Worm (Caenorhabditis elegans): ENCODE results near the gene C16D2.1.
A peak's percentile ranks its signal among the peaks of the same experiment; 100 is the strongest.

The C16D2.1 gene

ce11 chrII:9099017-9099416, 32.4 kb upstream of the C16D2.1 start, which contains the start of gene T24H10.1 (continued):
- TF ChIP-seq nhr-28 (tag; optimal IDR thresholded peaks at IDR 0.05): no peak
- TF ChIP-seq elt-2 (tag; optimal IDR thresholded peaks at IDR 0.05): peak; percentile 11
- TF ChIP-seq ama-1 (optimal IDR thresholded peaks at IDR 0.05): no peak
- no peak for TF ChIP-seq ces-1 (GFP tag; optimal IDR thresholded peaks at IDR 0.05)
- no peak for TF ChIP-seq ceh-88 (GFP tag; IDR thresholded peaks at IDR 0.05)
- peak; percentile 61 for TF ChIP-seq isw-1 (GFP tag; IDR thresholded peaks at IDR 0.05)
- no peak for TF ChIP-seq fkh-10 (GFP tag; optimal IDR thresholded peaks at IDR 0.05)
- peak; percentile 71 to 85 for TF ChIP-seq efl-1 (optimal IDR thresholded peaks at IDR 0.05)
- peak; percentile 76 to 98 for TF ChIP-seq efl-1 (GFP tag; optimal IDR thresholded peaks at IDR 0.05 in 1 of 2)
- peak; percentile 36 for TF ChIP-seq aly-2 (tag; optimal IDR thresholded peaks at IDR 0.05)
- TF ChIP-seq unc-62 (GFP tag; optimal IDR thresholded peaks at IDR 0.05): no peak
- TF ChIP-seq lir-3 (tag; optimal IDR thresholded peaks at IDR 0.05; ENCODE audit: poor library complexity): peak; percentile 9
- no peak for TF ChIP-seq tlp-1 (tag; optimal IDR thresholded peaks at IDR 0.05)
- TF ChIP-seq mep-1 (tag; optimal IDR thresholded peaks at IDR 0.05): peak; percentile 89
- TF ChIP-seq C04F5.9 (tag; optimal IDR thresholded peaks at IDR 0.05): peak; percentile 45
- TF ChIP-seq sptf-1 (tag; optimal IDR thresholded peaks at IDR 0.05): no peak
- peak in 1 of 2 experiments; percentile 47 for TF ChIP-seq ztf-11 (tag; optimal IDR thresholded peaks at IDR 0.05)
- TF ChIP-seq nhr-77 (tag; optimal IDR thresholded peaks at IDR 0.05): peak; percentile 62
- peak; percentile 71 for TF ChIP-seq unc-86 (tag; optimal IDR thresholded peaks at IDR 0.05)
- peak; percentile 10 for TF ChIP-seq lin-15B (tag; optimal IDR thresholded peaks at IDR 0.05)
- peak; percentile 18 for TF ChIP-seq blmp-1 (tag; optimal IDR thresholded peaks at IDR 0.05)
- peak; percentile 64 for TF ChIP-seq snpc-4 (tag; optimal IDR thresholded peaks at IDR 0.05)
- TF ChIP-seq aha-1 (tag; optimal IDR thresholded peaks at IDR 0.05): no peak
- peak; percentile 80 for TF ChIP-seq lsy-2 (tag; optimal IDR thresholded peaks at IDR 0.05)
- peak; percentile 54 for TF ChIP-seq grh-1 (GFP tag; IDR thresholded peaks at IDR 0.05)
- no peak for TF ChIP-seq zag-1 (tag; optimal IDR thresholded peaks at IDR 0.05)
- TF ChIP-seq F16B12.6 (tag; optimal IDR thresholded peaks at IDR 0.05): peak; percentile 58
- peak; percentile 71 for TF ChIP-seq xbp-1 (tag; optimal IDR thresholded peaks at IDR 0.05)
- TF ChIP-seq nhr-19 (GFP tag; conservative IDR thresholded peaks at IDR 0.05): peak; percentile 80
- peak; percentile 23 for TF ChIP-seq fkh-8 (tag; optimal IDR thresholded peaks at IDR 0.05)
- TF ChIP-seq lin-35 (GFP tag; optimal IDR thresholded peaks at IDR 0.05): peak; percentile 82 to 87
- no peak for TF ChIP-seq nhr-12 (tag; optimal IDR thresholded peaks at IDR 0.05)
- TF ChIP-seq efl-3 (GFP tag; optimal IDR thresholded peaks at IDR 0.05): no peak
- TF ChIP-seq ztf-4 (tag; optimal IDR thresholded peaks at IDR 0.05): peak; percentile 36
- no peak for TF ChIP-seq Y116A8C.19 (tag; optimal IDR thresholded peaks at IDR 0.05; ENCODE audit: borderline replicate concordance)
- peak; percentile 25 for TF ChIP-seq mef-2 (tag; optimal IDR thresholded peaks at IDR 0.05)
- TF ChIP-seq nhr-20 (tag; optimal IDR thresholded peaks at IDR 0.05): peak; percentile 80
- no peak for TF ChIP-seq fkh-4 (tag; optimal IDR thresholded peaks at IDR 0.05; ENCODE audit: borderline replicate concordance)
- TF ChIP-seq ets-5 (GFP tag; IDR thresholded peaks at IDR 0.05): no peak
- TF ChIP-seq elt-3 (tag; optimal IDR thresholded peaks at IDR 0.05): peak in 1 of 6 experiments; percentile 51
- TF ChIP-seq fos-1 (tag; optimal IDR thresholded peaks at IDR 0.05): no peak
- peak; percentile 82 for TF ChIP-seq nhr-85 (tag)
- TF ChIP-seq lin-14 (GFP tag; optimal IDR thresholded peaks at IDR 0.05): peak; percentile 72
- TF ChIP-seq vab-15 (tag; optimal IDR thresholded peaks at IDR 0.05): no peak

- TF ChIP-seq efl-1 (optimal IDR thresholded peaks at IDR 0.05) (no peak), efl-1 (GFP tag; optimal IDR thresholded peaks at IDR 0.05 in 1 of 2) (peak in 1 of 2 experiments; percentile 48), ceh-90 (tag; optimal IDR thresholded peaks at IDR 0.05) (no peak)
These were observed 30.7 kb upstream of the C16D2.1 start, which contains the start of gene T24H10.5 for ce11 chrII:9100798-9101197. Gene T24H10.5 (plus strand): TSS chrII:9101098.

All from whole organism, L1 larva.